Fruit fly (Drosophila melanogaster) whole organism, embryonic: ENCODE data around the gene Ugt316A1.

Experiments
- Asciz ChIP-seq: fragments of 200-800 bp; sonication (Bioruptor generic); optimal IDR thresholded peaks from 2 replicates; lab custom pipeline; 2017; ENCODE audit warnings: missing biosample characterization, mild to moderate bottlenecking, missing genetic modification characterization, missing genetic modification reagents
- Awh ChIP-seq: fragments of 200-800 bp; sonication (Bioruptor generic); IDR thresholded peaks from 2 replicates; pipeline ENCODE4, ENCODE4 v1.3.6; 2022; ENCODE audit warnings: missing biosample characterization, missing genetic modification characterization
- Bdp1 ChIP-seq: fragments of 200-800 bp; sonication (Bioruptor generic); optimal IDR thresholded peaks from 3 replicates; lab custom pipeline; 2016; ENCODE audit warnings: missing biosample characterization, missing genetic modification characterization
- CG10209 ChIP-seq: fragments of 200-800 bp; sonication (Bioruptor generic); optimal IDR thresholded peaks from 3 replicates; lab custom pipeline; 2017; ENCODE audit warnings: missing biosample characterization, mild to moderate bottlenecking, missing genetic modification characterization, missing genetic modification reagents
- CG11247 ChIP-seq: fragments of 200-800 bp; sonication (Bioruptor generic); IDR thresholded peaks from 2 replicates; pipeline ENCODE4 v1.3.6; 2022; ENCODE audit warnings: missing biosample characterization, missing genetic modification characterization
- CG12299 ChIP-seq: fragments of 200-800 bp; sonication (Bioruptor generic); optimal IDR thresholded peaks from 2 replicates; lab custom pipeline; 2018; ENCODE audit warnings: missing biosample characterization, mild to moderate bottlenecking, missing genetic modification characterization
- CG15073 ChIP-seq: fragments of 200-800 bp; sonication (Bioruptor generic); optimal IDR thresholded peaks from 2 replicates; lab custom pipeline; 2016; ENCODE audit warnings: missing biosample characterization, missing genetic modification characterization
- CG1602 ChIP-seq: fragments of 200-800 bp; sonication (Bioruptor generic); optimal IDR thresholded peaks from 3 replicates; lab custom pipeline; 2016; ENCODE audit warnings: missing biosample characterization, missing genetic modification characterization
- CG17359 ChIP-seq: fragments of 200-800 bp; sonication (Bioruptor generic); optimal IDR thresholded peaks from 3 replicates; lab custom pipeline; 2018; ENCODE audit warnings: missing biosample characterization, mild to moderate bottlenecking, missing genetic modification characterization, moderate library complexity
- CG18011 ChIP-seq: fragments of 200-800 bp; sonication (Bioruptor generic); optimal IDR thresholded peaks from 2 replicates; lab custom pipeline; 2017; ENCODE audit warnings: missing biosample characterization, missing genetic modification characterization, mild to moderate bottlenecking, moderate library complexity, missing genotype
- CG2120 ChIP-seq: fragments of 200-800 bp; sonication (Bioruptor generic); optimal IDR thresholded peaks from 3 replicates; lab custom pipeline; 2016; ENCODE audit warnings: missing biosample characterization, missing genetic modification characterization
- CG2712 ChIP-seq: fragments of 200-800 bp; optimal IDR thresholded peaks from 3 replicates; lab custom pipeline; 2019; ENCODE audit warnings: missing biosample characterization, mild to moderate bottlenecking, missing genetic modification characterization, moderate library complexity
- CG2889 ChIP-seq: fragments of 200-800 bp; sonication (Bioruptor generic); IDR thresholded peaks from 3 replicates; pipeline ENCODE4 v1.3.6; 2022; ENCODE audit warnings: missing biosample characterization, missing genetic modification characterization
- CG31365 ChIP-seq: fragments of 200-800 bp; sonication (Bioruptor generic); optimal IDR thresholded peaks from 2 replicates; lab custom pipeline; 2018; ENCODE audit warnings: missing biosample characterization, mild to moderate bottlenecking, missing genetic modification characterization
- CG32532 ChIP-seq: fragments of 200-800 bp; sonication (Bioruptor generic); IDR thresholded peaks from 2 replicates; pipeline ENCODE4 v1.3.6; 2022; ENCODE audit warnings: missing biosample characterization, missing genetic modification characterization
- CG3407 ChIP-seq: fragments of 200-800 bp; sonication (Bioruptor generic); optimal IDR thresholded peaks from 2 replicates; lab custom pipeline; 2018; ENCODE audit warnings: missing biosample characterization, mild to moderate bottlenecking, missing genetic modification characterization
- CG6254 ChIP-seq: fragments of 200-800 bp; sonication (Bioruptor generic); optimal IDR thresholded peaks from 3 replicates; lab custom pipeline; 2017; ENCODE audit warnings: mild to moderate bottlenecking, missing biosample characterization, missing genetic modification reagents, missing genetic modification characterization
- CG7745 ChIP-seq: fragments of 200-800 bp; sonication (Bioruptor generic); optimal IDR thresholded peaks from 2 replicates; lab custom pipeline; 2018; ENCODE audit warnings: missing biosample characterization, mild to moderate bottlenecking, missing genetic modification characterization, moderate library complexity
- CG8388 ChIP-seq: fragments of 200-800 bp; sonication (Bioruptor generic); optimal IDR thresholded peaks from 2 replicates; lab custom pipeline; 2019; ENCODE audit warnings: missing biosample characterization, mild to moderate bottlenecking, missing genetic modification characterization, moderate library complexity
- D19A ChIP-seq: fragments of 200-800 bp; optimal IDR thresholded peaks from 3 replicates; lab custom pipeline; 2019; ENCODE audit warnings: missing biosample characterization, mild to moderate bottlenecking, missing genetic modification characterization, moderate library complexity
- Dbx ChIP-seq: fragments of 200-800 bp; sonication (Bioruptor generic); IDR thresholded peaks from 3 replicates; pipeline ENCODE4 v1.3.6; 2022; ENCODE audit warnings: missing biosample characterization, missing genetic modification characterization
- Dek ChIP-seq: fragments of 200-800 bp; sonication (Bioruptor generic); optimal IDR thresholded peaks from 3 replicates; lab custom pipeline; 2019; ENCODE audit warnings: missing biosample characterization, mild to moderate bottlenecking, missing genetic modification characterization, moderate library complexity
- Dip3 ChIP-seq: fragments of 200-800 bp; sonication (Bioruptor generic); optimal IDR thresholded peaks from 3 replicates; lab custom pipeline; 2016; ENCODE audit warnings: missing biosample characterization, missing genetic modification characterization
- E2f1 ChIP-seq: fragments of 200-800 bp; sonication (Bioruptor generic); IDR thresholded peaks from 2 replicates; pipeline ENCODE4 v1.3.6; 2022; ENCODE audit warnings: missing biosample characterization, missing genetic modification characterization
- Kr ChIP-seq: fragments of 200-800 bp; sonication (Bioruptor generic); optimal IDR thresholded peaks from 2 replicates; lab custom pipeline; 2017; ENCODE audit warnings: missing biosample characterization, mild to moderate bottlenecking, missing genetic modification characterization
- NC2β ChIP-seq: fragments of 200-800 bp; sonication (Bioruptor generic); optimal IDR thresholded peaks from 2 replicates; lab custom pipeline; 2016; ENCODE audit warnings: missing biosample characterization, missing genetic modification characterization
- NfI ChIP-seq: fragments of 200-800 bp; sonication (Bioruptor generic); optimal IDR thresholded peaks from 3 replicates; lab custom pipeline; 2018; ENCODE audit warnings: missing biosample characterization, mild to moderate bottlenecking, missing genetic modification characterization, moderate library complexity
- Side ChIP-seq: fragments of 200-800 bp; sonication (Bioruptor generic); optimal IDR thresholded peaks from 2 replicates; lab custom pipeline; 2016; ENCODE audit warnings: missing biosample characterization, missing genetic modification characterization
- Taf1 ChIP-seq: fragments of 200-800 bp; sonication (Bioruptor generic); IDR thresholded peaks from 2 replicates; pipeline ENCODE4 v1.3.6; 2022; ENCODE audit warnings: missing biosample characterization, missing genetic modification characterization
- Vsx1 ChIP-seq: fragments of 200-800 bp; sonication (Bioruptor generic); optimal IDR thresholded peaks from 2 replicates; lab custom pipeline; 2017; ENCODE audit warnings: missing biosample characterization, mild to moderate bottlenecking, missing genetic modification characterization, missing genetic modification reagents
- YL-1 ChIP-seq: fragments of 200-800 bp; sonication (Bioruptor generic); optimal IDR thresholded peaks from 3 replicates; lab custom pipeline; 2017; ENCODE audit warnings: missing biosample characterization, mild to moderate bottlenecking, missing genetic modification characterization
- ab ChIP-seq: fragments of 200-800 bp; sonication (Bioruptor generic); optimal IDR thresholded peaks from 2 replicates; lab custom pipeline; 2016; ENCODE audit warnings: missing biosample characterization, missing genetic modification characterization
- ac ChIP-seq: fragments of 200-800 bp; sonication (Bioruptor generic); optimal IDR thresholded peaks from 3 replicates; lab custom pipeline; 2017; ENCODE audit warnings: missing biosample characterization, mild to moderate bottlenecking, missing genetic modification characterization
- al ChIP-seq: fragments of 200-800 bp; sonication (Bioruptor generic); IDR thresholded peaks from 2 replicates; pipeline ENCODE4 v1.3.6; 2022; ENCODE audit warnings: missing biosample characterization, missing genetic modification characterization
- bbx ChIP-seq: fragments of 200-800 bp; sonication (Bioruptor generic); IDR thresholded peaks from 2 replicates; pipeline ENCODE4 v1.3.6; 2022; ENCODE audit warnings: missing biosample characterization, missing genetic modification characterization; ENCODE audit not compliant: partially characterized antibody
- btn ChIP-seq: fragments of 200-800 bp; sonication (Bioruptor generic); optimal IDR thresholded peaks from 2 replicates; lab custom pipeline; 2016; ENCODE audit warnings: missing biosample characterization, missing genetic modification characterization
- cg ChIP-seq: fragments of 200-800 bp; sonication (Bioruptor generic); optimal IDR thresholded peaks from 3 replicates; lab custom pipeline; 2019; ENCODE audit warnings: missing biosample characterization, mild to moderate bottlenecking, missing genetic modification characterization, moderate library complexity
- cwo ChIP-seq: fragments of 200-800 bp; sonication (Bioruptor generic); optimal IDR thresholded peaks from 3 replicates; lab custom pipeline; 2017; ENCODE audit warnings: missing biosample characterization, missing genetic modification characterization, mild to moderate bottlenecking, moderate library complexity, missing genetic modification reagents
- danr ChIP-seq: fragments of 200-800 bp; sonication (Bioruptor generic); IDR thresholded peaks from 2 replicates; pipeline ENCODE4 v1.3.6; 2022; ENCODE audit warnings: missing biosample characterization, missing genetic modification characterization
- exex ChIP-seq: fragments of 200-800 bp; sonication (Bioruptor generic); optimal IDR thresholded peaks from 4 replicates; lab custom pipeline; 2018; ENCODE audit warnings: missing biosample characterization, mild to moderate bottlenecking, missing genetic modification characterization, moderate library complexity
- gsb-n ChIP-seq: fragments of 200-800 bp; sonication (Bioruptor generic); optimal IDR thresholded peaks from 3 replicates; lab custom pipeline; 2018; ENCODE audit warnings: missing biosample characterization, mild to moderate bottlenecking, missing genetic modification characterization
- insv ChIP-seq, 2 experiments: fragments of 200-800 bp; sonication (Bioruptor generic); optimal IDR thresholded peaks; 3 replicates each; lab custom pipeline; 2016 to 2018; ENCODE audit warnings: missing biosample characterization in 2 of 2, missing genetic modification characterization in 2 of 2
- inv ChIP-seq: fragments of 200-800 bp; sonication (Bioruptor generic); IDR thresholded peaks from 2 replicates; pipeline ENCODE4 v1.3.6; 2022; ENCODE audit warnings: missing biosample characterization, missing genetic modification characterization; ENCODE audit not compliant: partially characterized antibody
- lola ChIP-seq, 3 experiments: fragments of >200 bp in 2 of 3; fragments of 200-800 bp in 1 of 3; sonication (Bioruptor generic) in 1 of 3; optimal IDR thresholded peaks; 2 replicates each; lab custom pipeline; 2017 to 2019; ENCODE audit warnings: missing biosample characterization in 3 of 3, missing genetic modification characterization in 3 of 3, mild to moderate bottlenecking in 1 of 3, moderate library complexity in 1 of 3
- nerfin-1 ChIP-seq: fragments of 200-800 bp; sonication (Bioruptor generic); optimal IDR thresholded peaks from 3 replicates; lab custom pipeline; 2019; ENCODE audit warnings: missing biosample characterization, mild to moderate bottlenecking, missing genetic modification characterization, moderate library complexity
- p53 ChIP-seq: fragments of 200-800 bp; sonication (Bioruptor generic); optimal IDR thresholded peaks from 2 replicates; lab custom pipeline; 2016; ENCODE audit warnings: missing biosample characterization, missing genetic modification characterization
- sc ChIP-seq, 3 experiments: fragments of >200 bp in 2 of 3; fragments of 200-800 bp in 1 of 3; sonication (Bioruptor generic) in 1 of 3; optimal IDR thresholded peaks; 2 replicates in 2 of 3; 3 replicates in 1 of 3; lab custom pipeline; 2017; ENCODE audit warnings: mild to moderate bottlenecking in 1 of 3, missing biosample characterization in 1 of 3, missing genetic modification characterization in 1 of 3, missing genetic modification reagents in 1 of 3
- so ChIP-seq: fragments of 200-800 bp; sonication (Bioruptor generic); IDR thresholded peaks from 3 replicates; pipeline ENCODE4 v1.3.6; 2022; ENCODE audit warnings: missing biosample characterization, missing genetic modification characterization
- zen ChIP-seq: fragments of 200-800 bp; sonication (Bioruptor generic); optimal IDR thresholded peaks from 3 replicates; lab custom pipeline; 2018; ENCODE audit warnings: missing biosample characterization, mild to moderate bottlenecking, missing genetic modification characterization, moderate library complexity

Gene Ugt316A1

DNA sequence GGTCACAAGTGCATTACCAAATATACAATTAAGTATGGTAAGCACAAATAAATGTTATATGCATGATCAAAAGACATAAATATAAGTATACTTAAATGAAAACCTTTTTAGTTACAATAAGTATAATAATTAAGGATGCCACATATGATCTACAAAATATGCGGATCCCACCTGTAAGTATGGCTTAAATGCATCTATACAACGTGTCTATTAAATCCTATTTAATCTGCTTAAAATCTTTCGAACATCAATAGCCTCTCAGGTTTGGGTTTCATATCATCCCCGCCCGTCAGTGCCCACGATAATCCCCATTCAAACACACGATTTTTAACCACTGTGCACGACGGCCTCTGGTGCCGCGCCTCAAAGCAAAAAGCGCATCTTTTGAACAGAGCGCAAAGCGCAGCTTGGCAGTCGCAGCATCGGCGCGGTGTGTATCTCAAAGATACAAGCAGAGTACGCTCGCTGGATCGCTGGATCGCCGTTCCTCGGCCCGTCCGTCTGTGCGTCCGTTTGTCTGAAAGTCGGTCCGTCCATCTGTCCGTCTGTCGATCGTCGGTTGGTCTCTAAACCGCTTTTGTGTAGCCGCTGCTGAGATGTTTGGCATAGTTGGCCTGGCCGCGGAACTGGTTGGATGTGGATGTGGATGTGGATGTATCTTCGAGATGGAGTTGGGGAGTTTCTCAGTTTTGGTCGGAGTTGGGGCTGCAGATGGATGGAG lies 20.8 kb downstream of the Ugt316A1 start (continued):
- TF ChIP-seq Side (GFP tag; lab: Kevin White, UChicago) (peak; percentile 5), CG8388 (GFP tag; lab: Kevin White, UChicago) (peak; percentile 2), Taf1 (GFP tag; lab: Robert Waterston, UW) (no peak), CG6254 (GFP tag; lab: Kevin White, UChicago) (peak; percentile 29), Bdp1 (no peak), exex (tag; lab: Kevin White, UChicago) (no peak), CG15073 (GFP tag; lab: Kevin White, UChicago) (no peak), CG3407 (GFP tag; lab: Kevin White, UChicago) (peak; percentile 4), Asciz (GFP tag; lab: Kevin White, UChicago) (no peak), NfI (GFP tag; lab: Kevin White, UChicago) (no peak), CG31365 (tag; lab: Kevin White, UChicago) (no peak), CG7745 (tag; lab: Kevin White, UChicago) (no peak), so (GFP tag; lab: Robert Waterston, UW) (no peak), Dbx (GFP tag; lab: Robert Waterston, UW) (no peak), Dip3 (GFP tag; lab: Kevin White, UChicago) (no peak), cwo (no peak), Vsx1 (GFP tag; lab: Kevin White, UChicago) (no peak), sc (optimal IDR thresholded peaks at IDR 0.05; lab: Kevin White, UChicago) (no peak), sc (GFP tag; optimal IDR thresholded peaks at IDR 0.05; lab: Kevin White, UChicago) (peak; percentile 26), E2f1 (no peak), CG2712 (tag; lab: Kevin White, UChicago) (peak; percentile 53), CG18011 (GFP tag; lab: Kevin White, UChicago) (no peak), YL-1 (GFP tag; lab: Kevin White, UChicago) (no peak), p53 (GFP tag; lab: Kevin White, UChicago) (no peak), CG1602 (no peak), ac (GFP tag; lab: Kevin White, UChicago) (no peak), CG32532 (no peak), insv (GFP tag; optimal IDR thresholded peaks at IDR 0.05; lab: Kevin White, UChicago) (no peak), lola (GFP tag; optimal IDR thresholded peaks at IDR 0.05; lab: Kevin White, UChicago) (peak in 1 of 3 experiments; percentile 19), CG2120 (GFP tag; lab: Kevin White, UChicago) (no peak), CG2889 (GFP tag; lab: Robert Waterston, UW) (no peak), nerfin-1 (tag; lab: Kevin White, UChicago) (no peak), danr (GFP tag; lab: Robert Waterston, UW) (no peak), D19A (peak; percentile 37), zen (tag; lab: Kevin White, UChicago) (no peak), Kr (no peak), gsb-n (tag; lab: Kevin White, UChicago) (peak; percentile 42), inv (GFP tag; lab: Robert Waterston, UW) (no peak), Dek (tag; lab: Kevin White, UChicago) (no peak), CG12299 (tag; lab: Kevin White, UChicago) (no peak), CG11247 (GFP tag; lab: Robert Waterston, UW) (no peak), ab (GFP tag; lab: Kevin White, UChicago) (no peak), btn (GFP tag; lab: Kevin White, UChicago) (no peak), cg (no peak), bbx (GFP tag; lab: Robert Waterston, UW) (peak; percentile 29; the same call in 1 of the 2 replicates), CG10209 (GFP tag; lab: Kevin White, UChicago) (peak; percentile 67), al (GFP tag; lab: Robert Waterston, UW) (no peak), CG17359 (tag; lab: Kevin White, UChicago) (peak; percentile 24), NC2β (GFP tag; lab: Kevin White, UChicago) (no peak), Awh (GFP tag; lab: Robert Waterston, UW) (peak; percentile 26; the same call in 1 of the 2 replicates)
